Worm (Caenorhabditis elegans): ENCODE results near the gene rps-13.
A peak's percentile ranks its signal among the peaks of the same experiment; 100 is the strongest.

DNA sequence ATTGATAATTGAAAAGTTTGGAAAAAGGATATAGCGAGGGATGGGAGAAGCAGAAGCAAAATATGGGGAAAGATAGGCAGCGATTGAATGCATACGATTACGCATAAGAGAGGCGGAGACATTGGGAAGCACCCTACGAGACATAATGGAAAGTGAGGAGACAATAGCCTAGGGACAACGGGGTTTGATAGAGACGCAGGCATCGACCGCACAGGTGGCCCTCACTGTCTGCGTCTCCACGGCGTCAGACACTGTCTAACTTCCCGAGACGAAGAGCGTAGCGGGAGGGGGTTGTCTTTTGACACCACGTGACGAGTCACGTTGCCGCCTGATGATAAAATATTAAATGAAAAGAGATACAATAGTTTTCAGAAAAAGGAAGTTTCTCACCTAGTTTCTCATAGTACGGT is 46.2 kb upstream of the rps-13 start:
- TF ChIP-seq K12H6.12 (tag; optimal IDR thresholded peaks at IDR 0.05) (peak; percentile 68), fkh-3 (tag; optimal IDR thresholded peaks at IDR 0.05) (no peak)

All from whole organism, young adult.